Fruit fly (Drosophila melanogaster): ENCODE measurements around the gene Rh6.
A peak's percentile ranks its signal among the peaks of the same experiment; 100 is the strongest.

Rh6 gene

DNA sequence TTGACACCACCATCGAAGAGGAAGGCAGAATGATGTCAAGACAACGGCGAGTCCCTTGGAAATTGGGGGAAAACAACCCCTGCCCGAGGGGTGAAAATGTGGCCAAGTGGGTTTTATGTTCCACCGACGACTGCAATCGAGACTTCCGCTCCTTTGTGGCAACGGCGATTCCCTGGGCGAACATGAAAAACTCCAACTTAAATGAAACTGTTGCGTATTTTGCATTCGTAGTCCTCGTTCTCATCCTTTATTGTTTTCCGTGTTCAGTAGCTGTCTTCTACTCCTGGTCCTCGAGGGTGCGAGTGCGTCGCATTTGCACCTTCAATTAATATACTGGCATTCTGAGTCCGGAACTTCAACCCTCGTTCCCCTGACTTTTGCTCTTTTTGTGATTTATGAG is 29.3 kb downstream of the Rh6 start (continued):
- TF ChIP-seq Hr51 (GFP tag; optimal IDR thresholded peaks at IDR 0.05) (peak in 1 of 2 experiments; percentile 33), CG30431 (GFP tag; optimal IDR thresholded peaks at IDR 0.05) (no peak), nerfin-1 (tag; optimal IDR thresholded peaks at IDR 0.05) (peak; percentile 44), E2f1 (GFP tag; IDR thresholded peaks at IDR 0.05) (no peak)

DNA sequence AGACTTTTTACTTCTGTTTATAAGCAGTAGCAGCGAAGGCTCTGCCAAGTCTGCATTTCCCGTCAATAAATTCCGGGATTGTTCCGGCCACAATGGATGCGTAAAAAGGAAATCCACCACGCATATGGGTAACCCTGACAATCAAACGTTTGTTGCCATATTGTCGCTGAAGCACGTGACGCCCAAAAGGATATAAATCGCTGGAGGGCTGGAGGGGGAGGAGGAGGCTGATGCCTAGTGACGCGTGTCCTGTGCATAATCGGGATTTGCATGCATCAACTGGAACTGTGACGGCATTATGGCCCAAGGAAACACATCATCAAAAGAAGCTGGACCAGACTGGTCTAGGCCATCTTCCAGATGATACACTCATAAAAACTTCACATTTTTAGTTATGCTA is 30.2 kb downstream of the Rh6 start:
- no peak for TF ChIP-seq Gsc (GFP tag; IDR thresholded peaks at IDR 0.05)
- no peak for TF ChIP-seq mld (GFP tag; IDR thresholded peaks at IDR 0.05; ENCODE audit: partially characterized antibody)
- no peak for TF ChIP-seq CG1529 (GFP tag; optimal IDR thresholded peaks at IDR 0.05)
- TF ChIP-seq CG18011 (GFP tag; optimal IDR thresholded peaks at IDR 0.05): no peak
- TF ChIP-seq CG8478 (optimal IDR thresholded peaks at IDR 0.05): no peak
- no peak for TF ChIP-seq Vsx1 (GFP tag; optimal IDR thresholded peaks at IDR 0.05)
- TF ChIP-seq CG10654 (GFP tag; optimal IDR thresholded peaks at IDR 0.05): no peak
- TF ChIP-seq CG6654 (GFP tag; optimal IDR thresholded peaks at IDR 0.05): no peak
- TF ChIP-seq CG2712 (tag; optimal IDR thresholded peaks at IDR 0.05): no peak
- TF ChIP-seq HmgZ (tag; optimal IDR thresholded peaks at IDR 0.05): no peak
- peak; percentile 41 for TF ChIP-seq nerfin-1 (tag; optimal IDR thresholded peaks at IDR 0.05)
- no peak for TF ChIP-seq CG13287 (GFP tag; IDR thresholded peaks at IDR 0.05; ENCODE audit: partially characterized antibody)
- no peak for TF ChIP-seq dati (GFP tag; IDR thresholded peaks at IDR 0.05)
- no peak for TF ChIP-seq Ets97D (GFP tag; optimal IDR thresholded peaks at IDR 0.05)
- no peak for TF ChIP-seq Opbp (GFP tag; IDR thresholded peaks at IDR 0.05; ENCODE audit: partially characterized antibody)
- no peak for TF ChIP-seq danr (GFP tag; IDR thresholded peaks at IDR 0.05)
- no peak for TF ChIP-seq CG31365 (tag; optimal IDR thresholded peaks at IDR 0.05)
- TF ChIP-seq Oli (tag; optimal IDR thresholded peaks at IDR 0.05): no peak
- TF ChIP-seq gsb-n (tag; optimal IDR thresholded peaks at IDR 0.05): peak; percentile 76
- TF ChIP-seq Optix (GFP tag; IDR thresholded peaks at IDR 0.05): no peak
- no peak for TF ChIP-seq CG10274 (GFP tag; optimal IDR thresholded peaks at IDR 0.05)
- no peak for TF ChIP-seq CG13624 (GFP tag; optimal IDR thresholded peaks at IDR 0.05)
- TF ChIP-seq hkb (optimal IDR thresholded peaks at IDR 0.05): no peak
- no peak for TF ChIP-seq hkb (GFP tag; IDR thresholded peaks at IDR 0.05)
- no peak for TF ChIP-seq zfh2 (GFP tag; optimal IDR thresholded peaks at IDR 0.05)
- 0 out of 3 replicates have a peak, but pooled peaks have one; percentile 20 for TF ChIP-seq dysf (GFP tag; IDR thresholded peaks at IDR 0.05)
- TF ChIP-seq corto (GFP tag; optimal IDR thresholded peaks at IDR 0.05): no peak
- no peak for TF ChIP-seq CG4424 (GFP tag; optimal IDR thresholded peaks at IDR 0.05)
- TF ChIP-seq dm (GFP tag; optimal IDR thresholded peaks at IDR 0.05): no peak
- no peak for TF ChIP-seq fru (optimal IDR thresholded peaks at IDR 0.05)
- no peak for TF ChIP-seq seq (GFP tag; IDR thresholded peaks at IDR 0.05)
- TF ChIP-seq pnt (GFP tag; optimal IDR thresholded peaks at IDR 0.05): no peak
- TF ChIP-seq CG15011 (GFP tag; optimal IDR thresholded peaks at IDR 0.05): no peak
- 0 out of 2 replicates have a peak, but pooled peaks have one; percentile 11 for TF ChIP-seq crol (GFP tag; IDR thresholded peaks at IDR 0.05)
- TF ChIP-seq knrl (GFP tag; IDR thresholded peaks at IDR 0.05; ENCODE audit: partially characterized antibody): no peak
- no peak for TF ChIP-seq CG15696 (tag; optimal IDR thresholded peaks at IDR 0.05)
- no peak for TF ChIP-seq CG14965 (GFP tag; optimal IDR thresholded peaks at IDR 0.05; ENCODE audit: borderline replicate concordance)
- TF ChIP-seq dmrt99B (tag; optimal IDR thresholded peaks at IDR 0.05): no peak
- TF ChIP-seq CG1602 (GFP tag; optimal IDR thresholded peaks at IDR 0.05): no peak
- TF ChIP-seq tx (GFP tag; optimal IDR thresholded peaks at IDR 0.05): no peak
- TF ChIP-seq CG8089 (GFP tag; optimal IDR thresholded peaks at IDR 0.05): no peak
- TF ChIP-seq oc (tag; optimal IDR thresholded peaks at IDR 0.05): peak; percentile 57
- no peak for TF ChIP-seq ems (GFP tag; optimal IDR thresholded peaks at IDR 0.05)
- no peak for TF ChIP-seq CG7928 (GFP tag; optimal IDR thresholded peaks at IDR 0.05)
- no peak for TF ChIP-seq CG12104 (GFP tag; optimal IDR thresholded peaks at IDR 0.05)
- no peak for TF ChIP-seq CG12071 (GFP tag; optimal IDR thresholded peaks at IDR 0.05)
- peak; percentile 71 for TF ChIP-seq Hey (tag; optimal IDR thresholded peaks at IDR 0.05)
- no peak for TF ChIP-seq twi (tag; optimal IDR thresholded peaks at IDR 0.05)
